Worm (Caenorhabditis elegans) whole organism, L1 larva: ENCODE data around the gene unc-16.

ENCODE experiments used
- C16A3.4 ChIP-seq: fragments of 150-350 bp; optimal IDR thresholded peaks from 2 replicates; lab custom pipeline; 2014; ENCODE audit warnings: missing biosample characterization, missing genetic modification characterization
- C34B4.2 ChIP-seq: sonication (generic microtip); optimal IDR thresholded peaks from 2 replicates; lab custom pipeline; 2017; ENCODE audit warnings: mild to moderate bottlenecking, missing genetic modification characterization, missing compliant biosample characterization
- F16B12.6 ChIP-seq: fragments of 150-350 bp; optimal IDR thresholded peaks from 2 replicates; lab custom pipeline; 2014; ENCODE audit warnings: missing biosample characterization, missing genetic modification characterization
- aha-1 ChIP-seq: fragments of 150-350 bp; optimal IDR thresholded peaks from 2 replicates; lab custom pipeline; 2014; ENCODE audit warnings: missing biosample characterization, missing genetic modification characterization
- blmp-1 ChIP-seq: fragments of 150-350 bp; optimal IDR thresholded peaks from 2 replicates; lab custom pipeline; 2014; ENCODE audit warnings: missing biosample characterization, missing genetic modification characterization
- ceh-82 ChIP-seq, 3 experiments: fragments of 150-350 bp in 1 of 3; sonication (generic microtip) in 2 of 3; optimal IDR thresholded peaks; 2 replicates each; lab custom pipeline; 2014 to 2017; ENCODE audit warnings: missing biosample characterization in 3 of 3, missing genetic modification characterization in 3 of 3
- ceh-90 ChIP-seq: sonication (generic microtip); optimal IDR thresholded peaks from 2 replicates; lab custom pipeline; 2016; ENCODE audit warnings: missing genetic modification characterization, missing compliant biosample characterization
- dpl-1 ChIP-seq, 3 experiments: fragments of 150-350 bp in 2 of 3; sonication (generic microtip) in 1 of 3; optimal IDR thresholded peaks; 2 replicates each; lab custom pipeline; 2014 to 2017; ENCODE audit warnings: missing biosample characterization in 3 of 3, missing genetic modification characterization in 3 of 3, missing genetic modification reagents in 3 of 3
- efl-1 ChIP-seq, 4 experiments: fragments of 150-350 bp; optimal IDR thresholded peaks in 3 of 4; peaks in 1 of 4; 1 replicate in 1 of 4; 2 replicates in 3 of 4; lab custom pipeline; 2014; ENCODE audit warnings: missing biosample characterization in 2 of 4, missing genetic modification characterization in 2 of 4, missing genetic modification reagents in 2 of 4
- elt-3 ChIP-seq, 6 experiments: fragments of 150-350 bp in 1 of 6; sonication (generic microtip); optimal IDR thresholded peaks; 2 replicates each; lab custom pipeline; 2017 to 2018; ENCODE audit warnings: missing biosample characterization in 6 of 6, missing genetic modification characterization in 6 of 6, inconsistent platforms in 1 of 6
- hlh-17 ChIP-seq: fragments of 200-800 bp; sonication (Bioruptor generic); optimal IDR thresholded peaks from 2 replicates; lab custom pipeline; 2018; ENCODE audit warnings: missing genetic modification characterization, mild to moderate bottlenecking, missing compliant biosample characterization, moderate library complexity, borderline replicate concordance
- hlh-4 ChIP-seq: sonication (generic microtip); optimal IDR thresholded peaks from 2 replicates; lab custom pipeline; 2016; ENCODE audit warnings: mild to moderate bottlenecking, missing genetic modification characterization, missing compliant biosample characterization
- irx-1 ChIP-seq: sonication (generic microtip); optimal IDR thresholded peaks from 2 replicates; lab custom pipeline; 2016; ENCODE audit warnings: missing genetic modification characterization, missing compliant biosample characterization
- isw-1 ChIP-seq: fragments of 200-800 bp; sonication (Bioruptor generic); IDR thresholded peaks from 2 replicates; pipeline ENCODE4 v1.3.6; 2022; ENCODE audit warnings: missing genetic modification characterization, missing compliant biosample characterization
- jun-1 ChIP-seq: fragments of 150-350 bp; optimal IDR thresholded peaks from 2 replicates; lab custom pipeline; 2014; ENCODE audit warnings: missing biosample characterization, missing genetic modification reagents, missing genetic modification characterization
- lin-13 ChIP-seq: fragments of 150-350 bp; optimal IDR thresholded peaks from 2 replicates; lab custom pipeline; 2014; ENCODE audit warnings: missing biosample characterization, missing genetic modification reagents, missing genetic modification characterization
- lin-35 ChIP-seq, 2 experiments: fragments of 150-350 bp; optimal IDR thresholded peaks; 2 replicates each; lab custom pipeline; 2014; ENCODE audit warnings: missing biosample characterization in 2 of 2, missing genetic modification characterization in 2 of 2, missing genetic modification reagents in 2 of 2
- lsy-2 ChIP-seq, 2 experiments: fragments of 150-350 bp; optimal IDR thresholded peaks; 2 replicates each; lab custom pipeline; 2014; ENCODE audit warnings: missing biosample characterization in 2 of 2, missing genetic modification characterization in 2 of 2
- mef-2 ChIP-seq: fragments of 150-350 bp; optimal IDR thresholded peaks from 2 replicates; lab custom pipeline; 2014; ENCODE audit warnings: missing biosample characterization, missing genetic modification characterization
- mep-1 ChIP-seq: fragments of 150-350 bp; optimal IDR thresholded peaks from 2 replicates; lab custom pipeline; 2014; ENCODE audit warnings: missing biosample characterization, missing genetic modification characterization
- nhr-12 ChIP-seq: sonication (generic microtip); optimal IDR thresholded peaks from 2 replicates; lab custom pipeline; 2017; ENCODE audit warnings: missing biosample characterization, missing genetic modification characterization
- nhr-237 ChIP-seq: fragments of 150-350 bp; optimal IDR thresholded peaks from 2 replicates; lab custom pipeline; 2014; ENCODE audit warnings: missing biosample characterization, missing genetic modification characterization
- nhr-28 ChIP-seq: fragments of 150-350 bp; optimal IDR thresholded peaks from 2 replicates; lab custom pipeline; 2014; ENCODE audit warnings: missing biosample characterization, missing genetic modification characterization
- nhr-47 ChIP-seq: sonication (generic microtip); optimal IDR thresholded peaks from 2 replicates; lab custom pipeline; 2016; ENCODE audit warnings: mild to moderate bottlenecking, missing genetic modification characterization, moderate library complexity, missing compliant biosample characterization
- nhr-71 ChIP-seq: sonication (generic microtip); optimal IDR thresholded peaks from 2 replicates; lab custom pipeline; 2016; ENCODE audit warnings: mild to moderate bottlenecking, missing genetic modification characterization, moderate library complexity, missing compliant biosample characterization
- nhr-76 ChIP-seq: sonication (generic microtip); optimal IDR thresholded peaks from 2 replicates; lab custom pipeline; 2017; ENCODE audit warnings: missing biosample characterization, missing genetic modification characterization
- nhr-84 ChIP-seq: sonication (generic microtip); optimal IDR thresholded peaks from 2 replicates; lab custom pipeline; 2017; ENCODE audit warnings: missing biosample characterization, missing genetic modification characterization
- nhr-85 ChIP-seq: sonication (generic microtip); peaks from one replicate; lab custom pipeline; 2016; ENCODE audit warnings: missing genetic modification characterization, inconsistent platforms, missing compliant biosample characterization
- pax-3 ChIP-seq: fragments of 200-800 bp; sonication (Bioruptor generic); optimal IDR thresholded peaks from 2 replicates; lab custom pipeline; 2018; ENCODE audit warnings: mild to moderate bottlenecking, missing genetic modification characterization, moderate library complexity, missing compliant biosample characterization
- rnt-1 ChIP-seq: sonication (generic microtip); optimal IDR thresholded peaks from 2 replicates; lab custom pipeline; 2016; ENCODE audit warnings: mild to moderate bottlenecking, missing genetic modification characterization, moderate library complexity, missing compliant biosample characterization
- skn-1 ChIP-seq: fragments of 150-350 bp; optimal IDR thresholded peaks from 2 replicates; lab custom pipeline; 2014; ENCODE audit warnings: missing biosample characterization, missing genetic modification characterization
- snu-23 ChIP-seq: sonication (generic microtip); optimal IDR thresholded peaks from 2 replicates; lab custom pipeline; 2016; ENCODE audit warnings: missing genetic modification characterization, missing compliant biosample characterization
- sup-37 ChIP-seq: fragments of 200-800 bp; sonication (Bioruptor generic); optimal IDR thresholded peaks from 2 replicates; lab custom pipeline; 2018; ENCODE audit warnings: mild to moderate bottlenecking, missing genetic modification characterization, missing compliant biosample characterization
- tbx-2 ChIP-seq: sonication (generic microtip); optimal IDR thresholded peaks from 2 replicates; lab custom pipeline; 2016; ENCODE audit warnings: missing genetic modification characterization, missing compliant biosample characterization
- unc-86 ChIP-seq: sonication (generic microtip); optimal IDR thresholded peaks from 2 replicates; lab custom pipeline; 2016; ENCODE audit warnings: missing genetic modification characterization, missing compliant biosample characterization
- ztf-4 ChIP-seq: fragments of 150-350 bp; optimal IDR thresholded peaks from 2 replicates; lab custom pipeline; 2014; ENCODE audit warnings: missing biosample characterization, missing genetic modification characterization

Gene unc-16

ce11 chrIII:9523581-9523980 lies 22.5 kb upstream of the unc-16 start, which contains the start of gene mrps-23 (continued):
- no peak for TF ChIP-seq tbx-2 (tag; lab: Kevin White, UChicago)
- no peak for TF ChIP-seq nhr-84 (tag; lab: Kevin White, UChicago)
- TF ChIP-seq elt-3 (tag; optimal IDR thresholded peaks at IDR 0.05; lab: Kevin White, UChicago) = peak in 1 of 6 experiments; percentile 12
- no peak for TF ChIP-seq isw-1 (GFP tag; lab: Robert Waterston, UW)
- TF ChIP-seq lsy-2 (tag; optimal IDR thresholded peaks at IDR 0.05; lab: Kevin White, UChicago) = peak in 1 of 2 experiments; percentile 35
- no peak for TF ChIP-seq C34B4.2 (tag; lab: Kevin White, UChicago)
- no peak for TF ChIP-seq pax-3
- TF ChIP-seq irx-1 (tag; lab: Kevin White, UChicago) = no peak
- TF ChIP-seq dpl-1 (GFP tag; optimal IDR thresholded peaks at IDR 0.05; lab: Kevin White, UChicago) = peak in 1 of 3 experiments; percentile 7
- TF ChIP-seq nhr-237 (tag; lab: Kevin White, UChicago) = no peak
- TF ChIP-seq nhr-12 (tag; lab: Kevin White, UChicago) = no peak
- TF ChIP-seq ceh-90 (tag; lab: Kevin White, UChicago) = no peak
- no peak for TF ChIP-seq aha-1 (tag; lab: Kevin White, UChicago)
- no peak for TF ChIP-seq ztf-4
- TF ChIP-seq blmp-1 (tag; lab: Kevin White, UChicago) = no peak
- TF ChIP-seq nhr-28 (tag; lab: Kevin White, UChicago) = no peak
- no peak for TF ChIP-seq sup-37 (GFP tag; lab: Kevin White, UChicago)
- no peak for TF ChIP-seq hlh-17 (GFP tag; lab: Kevin White, UChicago)
- no peak for TF ChIP-seq nhr-85

DNA sequence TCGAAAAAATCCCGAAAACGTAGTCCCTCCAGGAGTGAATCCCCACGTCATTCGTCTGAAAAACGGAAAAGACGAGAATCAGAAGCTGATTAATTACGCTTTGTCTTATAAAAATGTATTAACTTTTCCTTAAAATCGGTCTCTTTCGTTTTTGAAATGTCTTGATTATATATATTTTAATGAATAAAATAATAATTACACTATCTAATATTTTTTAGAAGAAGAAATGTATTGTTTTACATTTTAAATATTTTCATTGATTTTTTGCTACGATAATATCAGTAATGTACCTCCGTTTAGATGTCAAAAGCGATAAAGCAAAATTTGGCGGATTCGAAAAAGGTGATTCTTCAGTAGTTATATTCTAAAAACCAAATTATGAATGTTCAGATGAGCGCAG lies 20.8 kb upstream of the unc-16 start, which contains the start of gene trpp-3:
TSS of gene trpp-3 (plus strand) at position 301 of the 400 bp plus-strand sequence.
- TF ChIP-seq lsy-2 (tag; optimal IDR thresholded peaks at IDR 0.05; lab: Kevin White, UChicago) (no peak), C16A3.4 (tag; lab: Kevin White, UChicago) (no peak)

- TF ChIP-seq ceh-82 (tag; optimal IDR thresholded peaks at IDR 0.05; lab: Kevin White, UChicago) = no peak
- TF ChIP-seq hlh-4 (tag; lab: Kevin White, UChicago) = no peak
- no peak for TF ChIP-seq lin-13 (GFP tag; lab: Kevin White, UChicago)
- TF ChIP-seq lin-35 (GFP tag; optimal IDR thresholded peaks at IDR 0.05; lab: Kevin White, UChicago) = no peak
- no peak for TF ChIP-seq nhr-85
- TF ChIP-seq, all 84 proteins: peak for 0
Measured at ce11 chrIII:9526851-9527250, 19.2 kb upstream of the unc-16 start, which contains the start of gene ZK1098.6. Gene ZK1098.6, plus strand, starts transcription at chrIII:9527151.

- TF ChIP-seq nhr-71 (tag; lab: Kevin White, UChicago) (no peak), skn-1 (tag; lab: Kevin White, UChicago) (peak; percentile 1), F16B12.6 (tag; lab: Kevin White, UChicago) (peak; percentile 80), lsy-2 (tag; optimal IDR thresholded peaks at IDR 0.05; lab: Kevin White, UChicago) (peak; percentile 30 to 53), mep-1 (tag; lab: Kevin White, UChicago) (peak; percentile 68), snu-23 (GFP tag; lab: Kevin White, UChicago) (peak; percentile 23), elt-3 (tag; optimal IDR thresholded peaks at IDR 0.05; lab: Kevin White, UChicago) (peak in 1 of 6 experiments; percentile 7), C16A3.4 (tag; lab: Kevin White, UChicago) (peak; percentile 28), nhr-28 (tag; lab: Kevin White, UChicago) (no peak), lin-35 (GFP tag; optimal IDR thresholded peaks at IDR 0.05; lab: Kevin White, UChicago) (peak; percentile 22 to 32), efl-1 (optimal IDR thresholded peaks at IDR 0.05; lab: Kevin White, UChicago) (peak; percentile 5 to 14), efl-1 (GFP tag; optimal IDR thresholded peaks at IDR 0.05 in 1 of 2; lab: Kevin White, UChicago) (peak in 1 of 2 experiments; percentile 23), blmp-1 (tag; lab: Kevin White, UChicago) (peak; percentile 46), mef-2 (no peak), rnt-1 (no peak), dpl-1 (GFP tag; optimal IDR thresholded peaks at IDR 0.05; lab: Kevin White, UChicago) (peak in 1 of 3 experiments; percentile 42)
Measured at ce11 chrIII:9528824-9529223, 17.2 kb upstream of the unc-16 start, which contains the start of gene ZK1098.2. Gene ZK1098.2, plus strand, starts transcription at chrIII:9529159.

ce11 chrIII:9538655-9539155 lies 7.4 kb upstream of the unc-16 start, which contains the start of gene ZK1098.3:
Gene ZK1098.3, minus strand, starts transcription at chrIII:9538705.
- no peak for TF ChIP-seq nhr-47 (tag; lab: Kevin White, UChicago)
- no peak for TF ChIP-seq nhr-76 (tag; lab: Kevin White, UChicago)
- peak; percentile 18 to 60 for TF ChIP-seq lsy-2 (tag; optimal IDR thresholded peaks at IDR 0.05; lab: Kevin White, UChicago)
- TF ChIP-seq ceh-82 (tag; optimal IDR thresholded peaks at IDR 0.05; lab: Kevin White, UChicago) = no peak
- no peak for TF ChIP-seq ztf-4
- no peak for TF ChIP-seq unc-86 (tag; lab: Kevin White, UChicago)
- peak; percentile 49 for TF ChIP-seq mep-1 (tag; lab: Kevin White, UChicago)
- peak; percentile 12 to 24 for TF ChIP-seq efl-1 (optimal IDR thresholded peaks at IDR 0.05; lab: Kevin White, UChicago)
- TF ChIP-seq efl-1 (GFP tag; optimal IDR thresholded peaks at IDR 0.05 in 1 of 2; lab: Kevin White, UChicago) = peak in 1 of 2 experiments; percentile 14
- no peak for TF ChIP-seq snu-23 (GFP tag; lab: Kevin White, UChicago)
- peak in 2 of 3 experiments; percentile 9 to 45 for TF ChIP-seq dpl-1 (GFP tag; optimal IDR thresholded peaks at IDR 0.05; lab: Kevin White, UChicago)
- no peak for TF ChIP-seq jun-1 (tag; lab: Kevin White, UChicago)
- TF ChIP-seq blmp-1 (tag; lab: Kevin White, UChicago) = peak; percentile 15
- peak in 1 of 2 experiments; percentile 12 for TF ChIP-seq lin-35 (GFP tag; optimal IDR thresholded peaks at IDR 0.05; lab: Kevin White, UChicago)
